Worm (Caenorhabditis elegans) whole organism, L1 larva: Measurements from ENCODE around the gene F49F1.17.

Experiments used
- mdl-1 ChIP-seq, 2 experiments: fragments of 150-350 bp; optimal IDR thresholded peaks; 2 replicates each; lab custom pipeline; 2014 to 2017; ENCODE audit warnings: missing biosample characterization in 2 of 2, missing genetic modification characterization in 2 of 2, inconsistent platforms in 1 of 2
- ztf-11 ChIP-seq, 2 experiments: sonication (generic microtip); optimal IDR thresholded peaks; 2 replicates each; lab custom pipeline; 2016 to 2017; ENCODE audit warnings: missing genetic modification characterization in 2 of 2, missing biosample characterization in 1 of 2, missing compliant biosample characterization in 1 of 2

ce11 chrIV:4152143-4152542, 16.5 kb upstream of the F49F1.17 start, which contains the start of the genes K08D10.10 and R07C12.1:
- no peak for TF ChIP-seq ztf-11 (tag; optimal IDR thresholded peaks at IDR 0.05; lab: Kevin White, UChicago)
- no peak for TF ChIP-seq mdl-1 (tag; optimal IDR thresholded peaks at IDR 0.05; lab: Kevin White, UChicago)
